Worm (Caenorhabditis elegans): ENCODE results near the gene F59A6.11.

ce11 chrII:4955353-4955752 is 43.2 kb downstream of the F59A6.11 start, which contains the start of gene pbs-3:
- no peak for TF ChIP-seq him-1 (tag; optimal IDR thresholded peaks at IDR 0.05)
- TF ChIP-seq W03F9.2 (tag; optimal IDR thresholded peaks at IDR 0.05) = peak; percentile 38
- TF ChIP-seq dao-5 (tag; optimal IDR thresholded peaks at IDR 0.05) = no peak

All from whole organism, L4/young adult.